Worm (Caenorhabditis elegans) whole organism, early embryonic: ENCODE measurements around the gene srh-216.

ENCODE experiments used
- B0310.2 ChIP-seq: sonication (generic microtip); optimal IDR thresholded peaks from 2 replicates; lab custom pipeline; 2016; ENCODE audit warnings: mild to moderate bottlenecking, missing genetic modification characterization, missing compliant biosample characterization
- F13C5.2 ChIP-seq: sonication (generic microtip); optimal IDR thresholded peaks from 2 replicates; lab custom pipeline; 2017; ENCODE audit warnings: mild to moderate bottlenecking, missing genetic modification characterization, inconsistent platforms, missing compliant biosample characterization
- aly-1 ChIP-seq: sonication (generic microtip); optimal IDR thresholded peaks from 2 replicates; lab custom pipeline; 2016; ENCODE audit warnings: missing genetic modification characterization, missing compliant biosample characterization
- ama-1 ChIP-seq: fragments of 150-350 bp; optimal IDR thresholded peaks from 2 replicates; lab custom pipeline; 2014
- ceh-13 ChIP-seq: fragments of 200-800 bp; sonication (Bioruptor generic); optimal IDR thresholded peaks from 2 replicates; lab custom pipeline; 2018; ENCODE audit warnings: mild to moderate bottlenecking, missing genetic modification characterization, missing compliant biosample characterization
- ceh-36 ChIP-seq: sonication (generic microtip); optimal IDR thresholded peaks from 2 replicates; lab custom pipeline; 2016; ENCODE audit warnings: missing genetic modification characterization, inconsistent platforms, missing compliant biosample characterization
- ets-7 ChIP-seq: sonication (generic microtip); optimal IDR thresholded peaks from 2 replicates; lab custom pipeline; 2016; ENCODE audit warnings: missing genotype, missing genetic modification characterization, missing compliant biosample characterization
- flt-1 ChIP-seq: fragments of 200-800 bp; sonication (Bioruptor generic); IDR thresholded peaks from 2 replicates; pipeline ENCODE4 v1.3.6; 2022; ENCODE audit warnings: missing genetic modification characterization, missing compliant biosample characterization
- hmbx-1 ChIP-seq: sonication (generic microtip); optimal IDR thresholded peaks from 2 replicates; lab custom pipeline; 2016; ENCODE audit warnings: mild to moderate bottlenecking, missing genetic modification characterization, missing compliant biosample characterization
- hmg-4 ChIP-seq: fragments of 200-800 bp; sonication (Bioruptor generic); optimal IDR thresholded peaks from 2 replicates; lab custom pipeline; 2018; ENCODE audit warnings: mild to moderate bottlenecking, missing genetic modification characterization, missing compliant biosample characterization
- hnd-1 ChIP-seq: sonication (generic microtip); optimal IDR thresholded peaks from 2 replicates; lab custom pipeline; 2016; ENCODE audit warnings: missing genetic modification characterization, missing compliant biosample characterization
- pes-1 ChIP-seq: fragments of 200-800 bp; sonication (Bioruptor generic); IDR thresholded peaks from 2 replicates; pipeline ENCODE4 v1.3.6; 2022; ENCODE audit warnings: missing genetic modification reagents, missing genetic modification characterization, missing compliant biosample characterization
- scrt-1 ChIP-seq: fragments of 200-800 bp; sonication (Bioruptor generic); IDR thresholded peaks from 2 replicates; pipeline ENCODE4 v1.3.6; 2022; ENCODE audit warnings: missing genetic modification characterization, missing compliant biosample characterization
- sea-1 ChIP-seq: fragments of 200-800 bp; sonication (Bioruptor generic); conservative IDR thresholded peaks from 2 replicates; pipeline ENCODE4 v1.3.6; 2022; ENCODE audit warnings: missing genetic modification characterization, missing compliant biosample characterization
- tbx-11 ChIP-seq: fragments of 200-800 bp; sonication (Bioruptor generic); IDR thresholded peaks from 2 replicates; pipeline ENCODE4 v1.3.6; 2022; ENCODE audit warnings: missing genetic modification characterization, missing compliant biosample characterization
- tbx-37 ChIP-seq: fragments of 200-800 bp; sonication (Bioruptor generic); conservative IDR thresholded peaks from 2 replicates; pipeline ENCODE4 v1.3.6; 2022; ENCODE audit warnings: missing genetic modification reagents, missing genetic modification characterization, missing compliant biosample characterization
- tra-4 ChIP-seq: sonication (generic microtip); optimal IDR thresholded peaks from 2 replicates; lab custom pipeline; 2017; ENCODE audit warnings: missing genetic modification characterization, missing compliant biosample characterization

The srh-216 gene

DNA sequence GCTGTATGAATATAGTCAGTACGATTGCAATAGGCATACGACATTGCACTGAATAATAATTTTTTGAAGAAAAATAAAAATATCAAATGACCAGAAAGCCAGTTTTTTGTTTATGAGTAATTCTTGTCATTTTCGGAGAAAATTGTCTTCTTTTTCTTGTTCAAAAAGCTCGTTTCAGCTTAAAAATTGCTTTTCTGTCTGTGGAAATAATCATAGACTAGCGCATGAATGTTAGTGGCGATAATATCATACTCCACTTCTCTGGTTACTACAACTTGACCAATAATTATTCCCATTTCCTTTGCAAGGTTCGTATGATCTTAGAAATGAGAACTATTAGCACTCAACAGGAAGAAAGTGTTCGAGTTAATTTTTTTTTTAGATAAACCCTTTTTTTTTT, at the start of gene srh-216:
Gene srh-216, minus strand, starts transcription at position 101 of the 400 bp plus-strand sequence.
- TF ChIP-seq hnd-1 (tag; lab: Kevin White, UChicago) (no peak), tbx-37 (GFP tag; lab: Robert Waterston, UW) (no peak), aly-1 (tag; lab: Kevin White, UChicago) (no peak), F13C5.2 (tag; lab: Kevin White, UChicago) (no peak), pes-1 (GFP tag; lab: Robert Waterston, UW) (no peak), ceh-13 (GFP tag; lab: Kevin White, UChicago) (no peak), tra-4 (tag; lab: Kevin White, UChicago) (no peak), flt-1 (no peak), tbx-11 (no peak), sea-1 (GFP tag; lab: Robert Waterston, UW) (no peak), hmbx-1 (tag; lab: Kevin White, UChicago) (no peak), ets-7 (tag; lab: Kevin White, UChicago) (no peak), ama-1 (lab: Kevin White, UChicago) (no peak), B0310.2 (tag; lab: Kevin White, UChicago) (no peak), scrt-1 (GFP tag; lab: Robert Waterston, UW) (no peak), ceh-36 (tag; lab: Kevin White, UChicago) (no peak), hmg-4 (no peak)

DNA sequence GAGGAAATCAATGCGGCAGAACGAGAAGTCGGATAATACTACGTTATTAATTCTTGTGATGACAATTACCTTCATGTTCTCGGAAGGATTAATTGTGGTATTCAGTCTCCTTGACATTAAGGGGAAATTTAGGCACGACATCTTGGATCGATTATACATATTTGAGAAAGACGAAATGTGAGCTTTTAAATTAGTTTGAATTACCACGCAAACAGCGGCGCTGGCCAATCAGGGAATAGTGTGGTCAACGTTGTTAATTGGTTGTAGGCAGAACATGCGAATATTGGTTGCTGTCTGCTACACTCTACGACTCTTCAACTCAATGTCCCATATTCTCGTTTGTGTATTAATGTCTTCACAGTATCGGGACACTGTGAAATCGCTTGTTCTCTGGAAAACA, 47.6 kb upstream of the srh-216 start, which contains the start of gene F49A5.10:
Gene F49A5.10, plus strand, starts transcription at position 301 of the 400 bp plus-strand sequence.
- TF ChIP-seq flt-1 (no peak), B0310.2 (tag; lab: Kevin White, UChicago) (no peak)

DNA sequence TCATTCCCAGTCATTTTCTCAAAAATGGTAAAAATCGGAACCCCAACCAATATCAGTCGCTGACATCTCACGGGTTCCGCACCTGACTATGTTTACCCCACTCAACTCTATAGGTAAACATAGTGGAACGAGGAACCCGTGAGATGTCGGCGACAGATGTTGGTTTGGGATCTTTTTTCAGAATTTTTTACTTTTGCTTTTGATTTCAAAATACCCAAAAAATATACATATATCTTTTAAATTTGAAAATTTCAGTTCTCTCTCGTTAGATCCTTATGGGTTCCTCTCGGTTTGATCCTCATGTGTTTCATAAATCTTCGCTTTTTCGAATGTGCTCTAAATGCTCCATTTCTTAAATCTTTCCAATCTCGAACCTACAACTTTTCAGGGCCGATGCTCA, 46.3 kb upstream of the srh-216 start, which contains the start of gene srw-23:
Gene srw-23, plus strand, starts transcription at position 301 of the 400 bp plus-strand sequence.
- TF ChIP-seq hmg-4, result no peak
- TF ChIP-seq pes-1 (GFP tag; lab: Robert Waterston, UW), result no peak
- no peak for TF ChIP-seq ama-1 (lab: Kevin White, UChicago)
- no peak for TF ChIP-seq ceh-36 (tag; lab: Kevin White, UChicago)
- no peak for TF ChIP-seq ets-7 (tag; lab: Kevin White, UChicago)
- TF ChIP-seq B0310.2 (tag; lab: Kevin White, UChicago), result no peak
- no peak for TF ChIP-seq scrt-1 (GFP tag; lab: Robert Waterston, UW)

DNA sequence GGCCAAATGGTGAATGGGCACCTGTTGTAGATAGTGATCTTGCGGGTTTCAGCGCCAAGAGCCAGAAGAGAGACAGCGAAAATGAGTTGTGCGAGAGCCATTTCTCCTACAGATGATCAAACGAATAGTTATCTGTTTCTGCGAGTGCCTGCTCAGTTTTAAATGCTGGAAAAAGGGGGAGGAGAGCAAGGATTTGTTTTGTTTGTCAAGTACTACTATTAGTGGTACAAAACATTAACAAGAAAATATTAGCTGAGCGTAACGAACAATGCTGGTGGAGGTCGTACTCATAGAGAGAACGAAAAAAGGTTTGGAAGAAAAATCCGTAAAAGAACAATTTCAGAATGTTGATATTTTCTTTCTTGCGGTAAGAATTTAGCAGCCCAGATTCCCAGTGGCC, 44.0 kb upstream of the srh-216 start, which contains the start of gene thn-4:
Gene thn-4, minus strand, starts transcription at position 101 of the 400 bp plus-strand sequence.
- no peak for TF ChIP-seq tbx-11
- TF ChIP-seq F13C5.2 (tag; lab: Kevin White, UChicago), result no peak
- no peak for TF ChIP-seq ceh-36 (tag; lab: Kevin White, UChicago)
- TF ChIP-seq ceh-13 (GFP tag; lab: Kevin White, UChicago), result no peak
- no peak for TF ChIP-seq flt-1
- no peak for TF ChIP-seq hmg-4
- no peak for TF ChIP-seq tbx-37 (GFP tag; lab: Robert Waterston, UW)
- TF ChIP-seq aly-1 (tag; lab: Kevin White, UChicago), result no peak
- no peak for TF ChIP-seq scrt-1 (GFP tag; lab: Robert Waterston, UW)
- TF ChIP-seq ets-7 (tag; lab: Kevin White, UChicago), result no peak
- TF ChIP-seq hnd-1 (tag; lab: Kevin White, UChicago), result no peak
- TF ChIP-seq hmbx-1 (tag; lab: Kevin White, UChicago), result no peak
- no peak for TF ChIP-seq tra-4 (tag; lab: Kevin White, UChicago)

DNA sequence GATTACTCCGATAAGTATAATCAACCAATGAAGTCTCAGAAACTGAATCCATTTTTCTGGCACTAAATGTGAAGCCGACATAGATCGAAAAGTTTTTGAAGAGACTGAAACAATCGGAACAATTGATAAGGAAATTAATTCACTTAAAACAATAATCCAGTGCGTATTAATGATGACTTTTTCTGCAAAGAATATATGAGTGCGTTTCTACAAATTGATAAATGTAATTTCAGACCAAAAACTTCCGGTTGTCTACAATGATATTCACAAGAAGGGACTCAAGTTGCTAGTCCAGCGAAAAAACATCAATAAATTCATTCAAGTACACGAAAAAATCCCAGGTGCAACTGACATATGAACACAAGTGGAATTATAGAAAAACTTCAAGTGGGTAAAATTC, 42.4 kb upstream of the srh-216 start, which contains the start of gene clec-33:
Gene clec-33, minus strand, starts transcription at position 101 of the 400 bp plus-strand sequence.
- TF ChIP-seq ets-7 (tag; lab: Kevin White, UChicago), result no peak
- TF ChIP-seq B0310.2 (tag; lab: Kevin White, UChicago), result no peak
- no peak for TF ChIP-seq hnd-1 (tag; lab: Kevin White, UChicago)
- TF ChIP-seq tbx-11, result no peak
- TF ChIP-seq tbx-37 (GFP tag; lab: Robert Waterston, UW), result no peak
- no peak for TF ChIP-seq ceh-36 (tag; lab: Kevin White, UChicago)
- no peak for TF ChIP-seq aly-1 (tag; lab: Kevin White, UChicago)
- no peak for TF ChIP-seq scrt-1 (GFP tag; lab: Robert Waterston, UW)
- TF ChIP-seq sea-1 (GFP tag; lab: Robert Waterston, UW), result no peak
- no peak for TF ChIP-seq flt-1
- TF ChIP-seq tra-4 (tag; lab: Kevin White, UChicago), result no peak
- TF ChIP-seq F13C5.2 (tag; lab: Kevin White, UChicago), result no peak
- no peak for TF ChIP-seq ama-1 (lab: Kevin White, UChicago)
- TF ChIP-seq hmbx-1 (tag; lab: Kevin White, UChicago), result no peak
- TF ChIP-seq hmg-4, result no peak

DNA sequence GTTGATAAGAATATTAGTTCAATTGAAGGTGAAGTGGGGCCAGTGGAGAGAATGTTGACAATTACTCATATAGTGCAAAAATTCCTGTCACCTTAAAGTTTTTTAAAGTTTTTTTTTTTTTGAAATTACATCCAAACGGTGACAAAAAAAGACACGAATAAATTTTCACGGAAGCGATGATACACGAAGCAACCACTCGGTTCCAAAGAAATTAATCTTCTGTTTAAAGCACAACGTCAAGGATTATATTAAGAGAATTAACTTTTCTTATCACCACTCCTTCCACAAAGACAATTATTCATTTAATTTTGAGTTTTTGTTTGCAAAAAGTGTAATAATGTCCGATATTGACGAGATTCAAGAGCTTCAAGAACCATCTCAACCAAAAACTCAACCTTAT, 38.0 kb upstream of the srh-216 start, which contains the start of gene clec-28:
Gene clec-28, plus strand, starts transcription at position 301 of the 400 bp plus-strand sequence.
- TF ChIP-seq ceh-36 (tag; lab: Kevin White, UChicago) (no peak), hmbx-1 (tag; lab: Kevin White, UChicago) (no peak), hnd-1 (tag; lab: Kevin White, UChicago) (no peak), tra-4 (tag; lab: Kevin White, UChicago) (no peak), hmg-4 (no peak), aly-1 (tag; lab: Kevin White, UChicago) (no peak), ama-1 (lab: Kevin White, UChicago) (no peak), F13C5.2 (tag; lab: Kevin White, UChicago) (no peak), pes-1 (GFP tag; lab: Robert Waterston, UW) (no peak), ceh-13 (GFP tag; lab: Kevin White, UChicago) (no peak), scrt-1 (GFP tag; lab: Robert Waterston, UW) (no peak), sea-1 (GFP tag; lab: Robert Waterston, UW) (no peak), ets-7 (tag; lab: Kevin White, UChicago) (no peak), tbx-11 (no peak), B0310.2 (tag; lab: Kevin White, UChicago) (no peak), flt-1 (no peak), tbx-37 (GFP tag; lab: Robert Waterston, UW) (no peak)

DNA sequence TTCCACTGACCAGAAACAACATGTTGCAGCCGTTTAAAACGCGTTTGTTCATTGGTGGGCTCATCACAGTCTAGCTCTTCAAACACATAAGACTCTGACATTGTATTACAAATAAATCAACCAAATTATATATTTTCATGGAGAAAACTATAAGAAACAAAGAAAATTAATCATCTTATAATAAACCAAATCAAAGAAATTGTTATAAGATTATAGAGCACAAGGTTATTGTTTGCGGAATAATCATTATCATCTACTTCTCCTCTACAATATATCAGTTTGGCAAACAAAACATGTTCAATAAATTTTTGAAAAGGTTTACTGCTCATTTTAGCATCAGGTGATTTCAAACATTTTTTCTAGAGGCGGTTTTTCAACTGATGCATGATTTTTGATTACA, 34.3 kb upstream of the srh-216 start, which contains the start of the genes clec-32 and clec-24:
Gene clec-32, minus strand, starts transcription at position 101 of the 400 bp plus-strand sequence.
Gene clec-24, plus strand, starts transcription at position 294 of the 400 bp plus-strand sequence.
- TF ChIP-seq ceh-13 (GFP tag; lab: Kevin White, UChicago) (no peak), ceh-36 (tag; lab: Kevin White, UChicago) (no peak), aly-1 (tag; lab: Kevin White, UChicago) (no peak), tra-4 (tag; lab: Kevin White, UChicago) (no peak), sea-1 (GFP tag; lab: Robert Waterston, UW) (no peak), pes-1 (GFP tag; lab: Robert Waterston, UW) (no peak), scrt-1 (GFP tag; lab: Robert Waterston, UW) (no peak), hmbx-1 (tag; lab: Kevin White, UChicago) (no peak), hmg-4 (no peak), ets-7 (tag; lab: Kevin White, UChicago) (no peak), hnd-1 (tag; lab: Kevin White, UChicago) (no peak), F13C5.2 (tag; lab: Kevin White, UChicago) (no peak), ama-1 (lab: Kevin White, UChicago) (no peak), tbx-11 (no peak), tbx-37 (GFP tag; lab: Robert Waterston, UW) (no peak), flt-1 (no peak)
